Worm (Caenorhabditis elegans) whole organism, early embryonic: ENCODE measurements around the gene mmcm-1.

ENCODE experiments used
- B0310.2 ChIP-seq: sonication (generic microtip); optimal IDR thresholded peaks from 2 replicates; lab custom pipeline; 2016; ENCODE audit warnings: mild to moderate bottlenecking, missing genetic modification characterization, missing compliant biosample characterization
- F13C5.2 ChIP-seq: sonication (generic microtip); optimal IDR thresholded peaks from 2 replicates; lab custom pipeline; 2017; ENCODE audit warnings: mild to moderate bottlenecking, missing genetic modification characterization, inconsistent platforms, missing compliant biosample characterization
- aly-1 ChIP-seq: sonication (generic microtip); optimal IDR thresholded peaks from 2 replicates; lab custom pipeline; 2016; ENCODE audit warnings: missing genetic modification characterization, missing compliant biosample characterization
- ama-1 ChIP-seq: fragments of 150-350 bp; optimal IDR thresholded peaks from 2 replicates; lab custom pipeline; 2014
- ceh-13 ChIP-seq: fragments of 200-800 bp; sonication (Bioruptor generic); optimal IDR thresholded peaks from 2 replicates; lab custom pipeline; 2018; ENCODE audit warnings: mild to moderate bottlenecking, missing genetic modification characterization, missing compliant biosample characterization
- ceh-36 ChIP-seq: sonication (generic microtip); optimal IDR thresholded peaks from 2 replicates; lab custom pipeline; 2016; ENCODE audit warnings: missing genetic modification characterization, inconsistent platforms, missing compliant biosample characterization
- ets-7 ChIP-seq: sonication (generic microtip); optimal IDR thresholded peaks from 2 replicates; lab custom pipeline; 2016; ENCODE audit warnings: missing genotype, missing genetic modification characterization, missing compliant biosample characterization
- flt-1 ChIP-seq: fragments of 200-800 bp; sonication (Bioruptor generic); IDR thresholded peaks from 2 replicates; pipeline ENCODE4 v1.3.6; 2022; ENCODE audit warnings: missing genetic modification characterization, missing compliant biosample characterization
- hmbx-1 ChIP-seq: sonication (generic microtip); optimal IDR thresholded peaks from 2 replicates; lab custom pipeline; 2016; ENCODE audit warnings: mild to moderate bottlenecking, missing genetic modification characterization, missing compliant biosample characterization
- hmg-4 ChIP-seq: fragments of 200-800 bp; sonication (Bioruptor generic); optimal IDR thresholded peaks from 2 replicates; lab custom pipeline; 2018; ENCODE audit warnings: mild to moderate bottlenecking, missing genetic modification characterization, missing compliant biosample characterization
- hnd-1 ChIP-seq: sonication (generic microtip); optimal IDR thresholded peaks from 2 replicates; lab custom pipeline; 2016; ENCODE audit warnings: missing genetic modification characterization, missing compliant biosample characterization
- pes-1 ChIP-seq: fragments of 200-800 bp; sonication (Bioruptor generic); IDR thresholded peaks from 2 replicates; pipeline ENCODE4 v1.3.6; 2022; ENCODE audit warnings: missing genetic modification reagents, missing genetic modification characterization, missing compliant biosample characterization
- scrt-1 ChIP-seq: fragments of 200-800 bp; sonication (Bioruptor generic); IDR thresholded peaks from 2 replicates; pipeline ENCODE4 v1.3.6; 2022; ENCODE audit warnings: missing genetic modification characterization, missing compliant biosample characterization
- sea-1 ChIP-seq: fragments of 200-800 bp; sonication (Bioruptor generic); conservative IDR thresholded peaks from 2 replicates; pipeline ENCODE4 v1.3.6; 2022; ENCODE audit warnings: missing genetic modification characterization, missing compliant biosample characterization
- tbx-11 ChIP-seq: fragments of 200-800 bp; sonication (Bioruptor generic); IDR thresholded peaks from 2 replicates; pipeline ENCODE4 v1.3.6; 2022; ENCODE audit warnings: missing genetic modification characterization, missing compliant biosample characterization
- tbx-37 ChIP-seq: fragments of 200-800 bp; sonication (Bioruptor generic); conservative IDR thresholded peaks from 2 replicates; pipeline ENCODE4 v1.3.6; 2022; ENCODE audit warnings: missing genetic modification reagents, missing genetic modification characterization, missing compliant biosample characterization
- tra-4 ChIP-seq: sonication (generic microtip); optimal IDR thresholded peaks from 2 replicates; lab custom pipeline; 2017; ENCODE audit warnings: missing genetic modification characterization, missing compliant biosample characterization

Gene mmcm-1

ce11 chrIII:3931423-3931822, 23.9 kb upstream of the mmcm-1 start, which contains the start of gene F37A8.2:
Gene F37A8.2 (minus strand): TSS chrIII:3931523.
- no peak for TF ChIP-seq scrt-1 (GFP tag; lab: Robert Waterston, UW)
- TF ChIP-seq ama-1 (lab: Kevin White, UChicago), result no peak
- no peak for TF ChIP-seq flt-1 (GFP tag; lab: Robert Waterston, UW)
- TF ChIP-seq tbx-37 (GFP tag; lab: Robert Waterston, UW), result no peak
- no peak for TF ChIP-seq tbx-11 (GFP tag; lab: Robert Waterston, UW)
- TF ChIP-seq ceh-13, result no peak
- no peak for TF ChIP-seq aly-1
- no peak for TF ChIP-seq hmg-4 (GFP tag; lab: Kevin White, UChicago)
- TF ChIP-seq sea-1 (GFP tag; lab: Robert Waterston, UW), result no peak
- TF ChIP-seq F13C5.2, result no peak
- no peak for TF ChIP-seq ets-7 (tag; lab: Kevin White, UChicago)
- no peak for TF ChIP-seq ceh-36 (tag; lab: Kevin White, UChicago)
- no peak for TF ChIP-seq hnd-1 (tag; lab: Kevin White, UChicago)
- TF ChIP-seq tra-4 (tag; lab: Kevin White, UChicago), result no peak
- no peak for TF ChIP-seq pes-1 (GFP tag; lab: Robert Waterston, UW)
- no peak for TF ChIP-seq B0310.2
- TF ChIP-seq hmbx-1, result no peak

- TF ChIP-seq tra-4 (tag; lab: Kevin White, UChicago) (no peak), scrt-1 (GFP tag; lab: Robert Waterston, UW) (no peak), ets-7 (tag; lab: Kevin White, UChicago) (no peak), hnd-1 (tag; lab: Kevin White, UChicago) (no peak), hmg-4 (GFP tag; lab: Kevin White, UChicago) (no peak)
These were observed 20.6 kb upstream of the mmcm-1 start, which contains the start of gene F37A8.1 for ce11 chrIII:3928136-3928535. Gene F37A8.1 (plus strand): TSS chrIII:3928436.

- no peak for TF ChIP-seq hmg-4 (GFP tag; lab: Kevin White, UChicago)
- TF ChIP-seq pes-1 (GFP tag; lab: Robert Waterston, UW), result no peak
These were observed 20.0 kb upstream of the mmcm-1 start for ce11 chrIII:3927450-3927849.

ce11 chrIII:3926801-3927200, 19.3 kb upstream of the mmcm-1 start:
- no peak for TF ChIP-seq ets-7 (tag; lab: Kevin White, UChicago)
- TF ChIP-seq tra-4 (tag; lab: Kevin White, UChicago), result no peak
- no peak for TF ChIP-seq ama-1 (lab: Kevin White, UChicago)
- TF ChIP-seq tbx-37 (GFP tag; lab: Robert Waterston, UW), result no peak
- no peak for TF ChIP-seq scrt-1 (GFP tag; lab: Robert Waterston, UW)
- TF ChIP-seq hnd-1 (tag; lab: Kevin White, UChicago), result no peak

ce11 chrIII:3926116-3926515, 18.6 kb upstream of the mmcm-1 start, which contains the start of gene ZK1058.9:
Gene ZK1058.9 (minus strand): TSS chrIII:3926216.
- TF ChIP-seq ceh-36 (tag; lab: Kevin White, UChicago) (no peak), tbx-37 (GFP tag; lab: Robert Waterston, UW) (no peak), aly-1 (no peak), ets-7 (tag; lab: Kevin White, UChicago) (no peak)

- TF ChIP-seq ceh-36 (tag; lab: Kevin White, UChicago) (no peak), sea-1 (GFP tag; lab: Robert Waterston, UW) (no peak), ama-1 (lab: Kevin White, UChicago) (no peak), ceh-13 (no peak), flt-1 (GFP tag; lab: Robert Waterston, UW) (no peak), tbx-37 (GFP tag; lab: Robert Waterston, UW) (no peak), ets-7 (tag; lab: Kevin White, UChicago) (no peak), hmbx-1 (no peak), B0310.2 (no peak), tbx-11 (GFP tag; lab: Robert Waterston, UW) (no peak), pes-1 (GFP tag; lab: Robert Waterston, UW) (no peak), hmg-4 (GFP tag; lab: Kevin White, UChicago) (no peak), scrt-1 (GFP tag; lab: Robert Waterston, UW) (no peak), aly-1 (no peak), F13C5.2 (no peak), tra-4 (tag; lab: Kevin White, UChicago) (no peak)
These were observed 14.3 kb upstream of the mmcm-1 start, which contains the start of the genes metl-6 and nit-1 for ce11 chrIII:3921646-3922328. Gene metl-6 (minus strand): TSS chrIII:3921711. Gene nit-1 (plus strand): TSS chrIII:3922207.

ce11 chrIII:3918569-3918968, 11.1 kb upstream of the mmcm-1 start, which contains the start of gene ZK1058.3:
Gene ZK1058.3 (plus strand): TSS chrIII:3918869.
- TF ChIP-seq flt-1 (GFP tag; lab: Robert Waterston, UW) (no peak), tbx-37 (GFP tag; lab: Robert Waterston, UW) (no peak), pes-1 (GFP tag; lab: Robert Waterston, UW) (no peak), tbx-11 (GFP tag; lab: Robert Waterston, UW) (no peak), ceh-13 (no peak), B0310.2 (no peak), hmg-4 (GFP tag; lab: Kevin White, UChicago) (no peak), hnd-1 (tag; lab: Kevin White, UChicago) (no peak), aly-1 (no peak), ama-1 (lab: Kevin White, UChicago) (no peak), sea-1 (GFP tag; lab: Robert Waterston, UW) (no peak), ceh-36 (tag; lab: Kevin White, UChicago) (no peak), scrt-1 (GFP tag; lab: Robert Waterston, UW) (no peak), tra-4 (tag; lab: Kevin White, UChicago) (no peak), ets-7 (tag; lab: Kevin White, UChicago) (no peak), hmbx-1 (no peak), F13C5.2 (no peak)
